Fruit fly (Drosophila melanogaster) whole organism, pupa: ENCODE measurements around the gene kdn.

Experiments
- CG10348 ChIP-seq: fragments of 200-800 bp; sonication (Bioruptor generic); IDR thresholded peaks from 2 replicates; pipeline ENCODE4 v1.3.6; 2022; ENCODE audit warnings: missing biosample characterization, missing genetic modification characterization
- CG12605 ChIP-seq: fragments of 200-800 bp; sonication (Bioruptor generic); IDR thresholded peaks from 2 replicates; pipeline ENCODE4 v1.3.6; 2022; ENCODE audit warnings: missing biosample characterization, missing genetic modification characterization
- CG13204 ChIP-seq: fragments of 200-800 bp; sonication (Bioruptor generic); optimal IDR thresholded peaks from 2 replicates; lab custom pipeline; 2018; ENCODE audit warnings: missing biosample characterization, mild to moderate bottlenecking, missing genetic modification characterization, moderate library complexity
- CG14655 ChIP-seq: fragments of 200-800 bp; sonication (Bioruptor generic); optimal IDR thresholded peaks from 3 replicates; lab custom pipeline; 2017; ENCODE audit warnings: mild to moderate bottlenecking, missing biosample characterization, missing genetic modification reagents, missing genetic modification characterization
- CG15710 ChIP-seq: fragments of 200-800 bp; sonication (Bioruptor generic); optimal IDR thresholded peaks from 2 replicates; lab custom pipeline; 2018; ENCODE audit warnings: missing biosample characterization, mild to moderate bottlenecking, missing genetic modification characterization, moderate library complexity
- CG17806 ChIP-seq: fragments of 200-800 bp; sonication (Bioruptor generic); optimal IDR thresholded peaks from 2 replicates; lab custom pipeline; 2018; ENCODE audit warnings: missing biosample characterization, mild to moderate bottlenecking, missing genetic modification characterization, moderate library complexity
- CG32121 ChIP-seq: fragments of 200-800 bp; sonication (Bioruptor generic); IDR thresholded peaks from 2 replicates; pipeline ENCODE4 v1.3.6; 2022; ENCODE audit warnings: missing biosample characterization, missing genetic modification characterization
- CG34367 ChIP-seq: fragments of 200-800 bp; sonication (Bioruptor generic); optimal IDR thresholded peaks from 2 replicates; lab custom pipeline; 2018; ENCODE audit warnings: missing biosample characterization, mild to moderate bottlenecking, missing genetic modification characterization
- CG4496 ChIP-seq: fragments of 200-800 bp; sonication (Bioruptor generic); IDR thresholded peaks from 3 replicates; pipeline ENCODE4 v1.3.6; 2022; ENCODE audit warnings: missing biosample characterization, missing genetic modification characterization
- CG8159 ChIP-seq: fragments of 200-800 bp; sonication (Bioruptor generic); optimal IDR thresholded peaks from 3 replicates; lab custom pipeline; 2018; ENCODE audit warnings: missing biosample characterization, mild to moderate bottlenecking, missing genetic modification characterization, moderate library complexity
- CG8301 ChIP-seq: fragments of 200-800 bp; sonication (Bioruptor generic); optimal IDR thresholded peaks from 2 replicates; lab custom pipeline; 2018; ENCODE audit warnings: missing biosample characterization, mild to moderate bottlenecking, missing genetic modification characterization
- CG9948 ChIP-seq: fragments of 200-800 bp; sonication (Bioruptor generic); optimal IDR thresholded peaks from 2 replicates; lab custom pipeline; 2018; ENCODE audit warnings: missing biosample characterization, mild to moderate bottlenecking, missing genetic modification characterization, moderate library complexity
- D1 ChIP-seq: fragments of 200-800 bp; sonication (Bioruptor generic); optimal IDR thresholded peaks from 2 replicates; lab custom pipeline; 2018; ENCODE audit warnings: missing biosample characterization, mild to moderate bottlenecking, missing genetic modification characterization, moderate library complexity
- EcR ChIP-seq: fragments of 200-800 bp; sonication (Bioruptor generic); optimal IDR thresholded peaks from 3 replicates; lab custom pipeline; 2019; ENCODE audit warnings: missing biosample characterization, missing genetic modification characterization, mild to moderate bottlenecking, moderate library complexity, missing genetic modification reagents
- Ets98B ChIP-seq: fragments of 200-800 bp; sonication (Bioruptor generic); IDR thresholded peaks from 2 replicates; pipeline ENCODE4 v1.3.6; 2022; ENCODE audit warnings: missing biosample characterization, missing genetic modification characterization
- Pif1A ChIP-seq: fragments of 200-800 bp; sonication (Bioruptor generic); optimal IDR thresholded peaks from 3 replicates; lab custom pipeline; 2016; ENCODE audit warnings: missing biosample characterization, missing genetic modification characterization
- Pif1B ChIP-seq: fragments of 200-800 bp; sonication (Bioruptor generic); optimal IDR thresholded peaks from 3 replicates; lab custom pipeline; 2016; ENCODE audit warnings: missing biosample characterization, missing genetic modification characterization
- Snoo ChIP-seq: fragments of 200-800 bp; sonication (Bioruptor generic); optimal IDR thresholded peaks from 3 replicates; lab custom pipeline; 2017; ENCODE audit warnings: missing biosample characterization, mild to moderate bottlenecking, missing genetic modification characterization, inconsistent platforms
- fd96Ca ChIP-seq: fragments of 200-800 bp; sonication (Bioruptor generic); IDR thresholded peaks from 3 replicates; pipeline ENCODE4 v1.3.6; 2022; ENCODE audit warnings: missing biosample characterization, missing genetic modification characterization
- gl ChIP-seq: fragments of 200-800 bp; sonication (Bioruptor generic); optimal IDR thresholded peaks from 2 replicates; lab custom pipeline; 2018; ENCODE audit warnings: missing biosample characterization, mild to moderate bottlenecking, missing genetic modification characterization
- rn ChIP-seq: fragments of 200-800 bp; sonication (Bioruptor generic); IDR thresholded peaks from 2 replicates; pipeline ENCODE4 v1.3.6; 2022; ENCODE audit warnings: missing biosample characterization, missing genetic modification characterization

kdn gene

DNA sequence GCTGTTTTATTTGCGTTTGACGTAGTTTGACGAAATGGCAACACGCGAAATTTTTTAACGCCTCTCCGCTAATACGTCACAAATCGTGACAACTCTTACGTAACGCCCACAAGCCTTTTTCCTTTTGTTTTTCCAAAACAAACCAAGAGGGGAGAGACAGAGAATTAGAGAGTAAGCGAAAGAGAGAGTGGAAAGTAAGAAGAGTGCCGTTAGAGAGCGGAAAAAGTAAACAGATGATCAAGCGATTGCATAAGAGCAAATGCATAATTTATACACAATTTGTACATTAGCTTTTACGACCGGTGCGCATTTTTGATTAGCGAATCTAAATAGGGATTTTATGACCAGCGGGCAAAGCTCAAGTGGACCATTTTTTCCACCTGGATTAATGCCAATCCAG lies 3.7 kb downstream of the kdn start:
- no peak for TF ChIP-seq CG15710 (tag; lab: Kevin White, UChicago)
- no peak for TF ChIP-seq EcR (GFP tag; lab: Kevin White, UChicago)
- TF ChIP-seq CG32121 = no peak
- no peak for TF ChIP-seq CG13204
- no peak for TF ChIP-seq CG34367 (tag; lab: Kevin White, UChicago)
- TF ChIP-seq Pif1B (GFP tag; lab: Kevin White, UChicago) = no peak
- no peak for TF ChIP-seq D1 (tag; lab: Kevin White, UChicago)
- no peak for TF ChIP-seq CG4496 (GFP tag; lab: Robert Waterston, UW)
- no peak for TF ChIP-seq CG8159 (tag; lab: Kevin White, UChicago)
- TF ChIP-seq CG14655 (GFP tag; lab: Kevin White, UChicago) = no peak
- TF ChIP-seq fd96Ca (GFP tag; lab: Robert Waterston, UW) = no peak
- TF ChIP-seq CG9948 (tag; lab: Kevin White, UChicago) = no peak
- no peak for TF ChIP-seq gl (tag; lab: Kevin White, UChicago)
- no peak for TF ChIP-seq CG12605
- no peak for TF ChIP-seq Ets98B (GFP tag; lab: Robert Waterston, UW)
- TF ChIP-seq Pif1A (GFP tag; lab: Kevin White, UChicago) = no peak
- TF ChIP-seq CG17806 (tag; lab: Kevin White, UChicago) = no peak
- TF ChIP-seq CG8301 = no peak

- TF ChIP-seq gl (tag; lab: Kevin White, UChicago) (no peak), CG15710 (tag; lab: Kevin White, UChicago) (no peak), CG12605 (no peak), CG32121 (no peak), CG10348 (GFP tag; lab: Robert Waterston, UW) (no peak), Ets98B (GFP tag; lab: Robert Waterston, UW) (no peak), CG14655 (GFP tag; lab: Kevin White, UChicago) (no peak), CG34367 (tag; lab: Kevin White, UChicago) (no peak), EcR (GFP tag; lab: Kevin White, UChicago) (no peak), fd96Ca (GFP tag; lab: Robert Waterston, UW) (no peak), Snoo (no peak), CG8159 (tag; lab: Kevin White, UChicago) (no peak), CG9948 (tag; lab: Kevin White, UChicago) (no peak), CG17806 (tag; lab: Kevin White, UChicago) (no peak), CG4496 (GFP tag; lab: Robert Waterston, UW) (no peak), D1 (tag; lab: Kevin White, UChicago) (no peak)
- TF ChIP-seq, all 21 proteins: peak for 0
Measured at dm6 chrX:6355090-6355679, 4.8 kb downstream of the kdn start.

- no peak for TF ChIP-seq rn (GFP tag; lab: Robert Waterston, UW)
- TF ChIP-seq CG9948 (tag; lab: Kevin White, UChicago) = peak; percentile 13
- TF ChIP-seq fd96Ca (GFP tag; lab: Robert Waterston, UW) = peak; percentile 78
- TF ChIP-seq Snoo = peak; percentile 2
- peak; percentile 8 for TF ChIP-seq CG15710 (tag; lab: Kevin White, UChicago)
- peak; percentile 14 for TF ChIP-seq CG17806 (tag; lab: Kevin White, UChicago)
- no peak for TF ChIP-seq EcR (GFP tag; lab: Kevin White, UChicago)
- peak; percentile 22 for TF ChIP-seq Pif1A (GFP tag; lab: Kevin White, UChicago)
- TF ChIP-seq CG4496 (GFP tag; lab: Robert Waterston, UW) = peak; percentile 72; the same call in 2 of the 3 replicates
- TF ChIP-seq Ets98B (GFP tag; lab: Robert Waterston, UW) = peak; percentile 32; the same call in 1 of the 2 replicates
- peak; percentile 20 for TF ChIP-seq Pif1B (GFP tag; lab: Kevin White, UChicago)
- TF ChIP-seq CG8301 = peak; percentile 50
- peak; percentile 55 for TF ChIP-seq CG14655 (GFP tag; lab: Kevin White, UChicago)
- TF ChIP-seq CG8159 (tag; lab: Kevin White, UChicago) = peak; percentile 2
- no peak for TF ChIP-seq CG12605
- TF ChIP-seq, all 21 proteins: peak for 12
Measured at dm6 chrX:6356748-6357397, 6.4 kb downstream of the kdn start.

DNA sequence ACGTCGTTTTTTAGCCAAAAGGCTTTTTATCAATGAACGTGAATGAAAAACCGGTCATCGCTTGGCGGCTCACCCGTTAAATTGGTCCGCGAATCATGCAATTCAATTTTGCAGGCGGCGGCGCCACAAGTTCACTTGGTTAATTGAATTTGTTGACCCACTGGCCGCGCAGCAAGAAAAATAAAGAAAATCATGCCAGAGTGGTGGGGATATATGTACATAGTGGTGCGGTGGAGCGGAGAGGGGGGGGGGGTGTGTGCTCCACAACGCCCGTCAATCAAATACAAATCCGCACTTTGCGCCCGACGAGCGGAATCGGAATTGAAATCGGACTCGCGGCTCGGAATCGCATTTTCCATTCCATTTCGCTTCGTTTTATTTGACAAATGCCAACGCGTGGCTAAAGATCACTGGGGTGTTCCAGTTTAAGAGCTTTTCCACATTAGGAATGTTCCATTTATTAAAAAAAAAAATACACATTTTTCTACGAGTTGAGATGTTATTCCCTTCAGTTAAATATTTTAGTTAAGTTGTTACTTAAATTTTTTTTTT lies 7.1 kb downstream of the kdn start:
- peak; percentile 41; the same call in 1 of the 2 replicates for TF ChIP-seq CG32121
- TF ChIP-seq CG15710 (tag; lab: Kevin White, UChicago) = no peak
- TF ChIP-seq CG4496 (GFP tag; lab: Robert Waterston, UW) = peak; percentile 18; the same call in 1 of the 3 replicates
- TF ChIP-seq EcR (GFP tag; lab: Kevin White, UChicago) = no peak
- peak; percentile 45; the same call in 1 of the 2 replicates for TF ChIP-seq Ets98B (GFP tag; lab: Robert Waterston, UW)

DNA sequence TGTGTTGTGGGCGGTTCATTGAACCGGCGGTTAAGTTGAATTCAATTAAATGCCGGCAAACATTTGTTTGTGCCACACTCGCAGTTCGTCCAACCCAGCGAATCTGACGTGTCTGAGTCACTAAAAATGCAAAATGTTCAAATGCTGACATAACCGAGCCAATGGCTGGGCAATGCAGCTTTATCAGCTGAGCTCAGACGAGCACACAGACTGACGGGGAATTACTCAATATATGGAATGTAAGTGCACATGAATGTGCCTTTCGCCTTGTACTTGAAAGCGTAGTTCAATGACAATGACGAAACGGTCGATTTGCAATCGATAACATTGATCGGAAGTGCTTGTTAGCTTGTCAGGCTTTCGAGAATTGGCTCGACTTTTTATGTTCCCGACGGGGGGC lies 7.8 kb downstream of the kdn start:
- TF ChIP-seq CG12605 = no peak
- no peak for TF ChIP-seq CG8159 (tag; lab: Kevin White, UChicago)
- TF ChIP-seq CG13204 = no peak
- TF ChIP-seq CG9948 (tag; lab: Kevin White, UChicago) = no peak
- no peak for TF ChIP-seq D1 (tag; lab: Kevin White, UChicago)
- TF ChIP-seq fd96Ca (GFP tag; lab: Robert Waterston, UW) = no peak
- peak; percentile 22 for TF ChIP-seq EcR (GFP tag; lab: Kevin White, UChicago)
- no peak for TF ChIP-seq CG17806 (tag; lab: Kevin White, UChicago)
